Worm (Caenorhabditis elegans): ENCODE data around the gene C14C10.5.

- no peak for TF ChIP-seq snpc-4 (tag; optimal IDR thresholded peaks at IDR 0.05)
- TF ChIP-seq elt-3 (tag; optimal IDR thresholded peaks at IDR 0.05): no peak
- no peak for TF ChIP-seq pha-4 (tag; optimal IDR thresholded peaks at IDR 0.05)
- no peak for TF ChIP-seq nhr-28 (tag; optimal IDR thresholded peaks at IDR 0.05)
- no peak for TF ChIP-seq ztf-11 (tag; optimal IDR thresholded peaks at IDR 0.05)
- no peak for TF ChIP-seq ces-1 (GFP tag; optimal IDR thresholded peaks at IDR 0.05)
- no peak for TF ChIP-seq lin-32 (GFP tag; optimal IDR thresholded peaks at IDR 0.05)
- no peak for TF ChIP-seq elt-1 (tag; optimal IDR thresholded peaks at IDR 0.05; ENCODE audit: borderline replicate concordance, insufficient read depth)
- TF ChIP-seq unc-62 (GFP tag; optimal IDR thresholded peaks at IDR 0.05): no peak
- no peak for TF ChIP-seq drap-1 (GFP tag; optimal IDR thresholded peaks at IDR 0.05)
These were observed 9.5 kb downstream of the C14C10.5 start, which contains the start of gene ZC116.1 for ce11 chrV:12609526-12609925.

Data from whole organism, mixed stage, embryonic.